Fruit fly (Drosophila melanogaster) whole organism, prepupa: ENCODE data around the gene Dpck.

ENCODE experiments used
- CG10669 ChIP-seq: fragments of 200-800 bp; sonication (Bioruptor generic); optimal IDR thresholded peaks from 3 replicates; lab custom pipeline; 2018; ENCODE audit warnings: missing biosample characterization, mild to moderate bottlenecking, missing genetic modification characterization, moderate library complexity
- CG11762 ChIP-seq: fragments of 200-800 bp; sonication (Bioruptor generic); optimal IDR thresholded peaks from 3 replicates; lab custom pipeline; 2016; ENCODE audit warnings: missing biosample characterization, missing genetic modification characterization; ENCODE audit not compliant: insufficient read depth
- CG1621 ChIP-seq: fragments of 200-800 bp; sonication (Bioruptor generic); optimal IDR thresholded peaks from 3 replicates; lab custom pipeline; 2018; ENCODE audit warnings: missing biosample characterization, mild to moderate bottlenecking, missing genetic modification characterization
- CG16779 ChIP-seq: fragments of 200-800 bp; sonication (Bioruptor generic); optimal IDR thresholded peaks from 3 replicates; lab custom pipeline; 2017; ENCODE audit warnings: missing biosample characterization, mild to moderate bottlenecking, missing genetic modification characterization
- CG31627 ChIP-seq: fragments of 200-800 bp; sonication (Bioruptor generic); optimal IDR thresholded peaks from 3 replicates; lab custom pipeline; 2016; ENCODE audit warnings: missing biosample characterization, missing genetic modification characterization
- CG34406 ChIP-seq: fragments of 200-800 bp; sonication (Bioruptor generic); optimal IDR thresholded peaks from 3 replicates; lab custom pipeline; 2016; ENCODE audit warnings: missing biosample characterization, missing genetic modification characterization
- CG3919 ChIP-seq: fragments of 200-800 bp; sonication (Bioruptor generic); optimal IDR thresholded peaks from 3 replicates; lab custom pipeline; 2016; ENCODE audit warnings: missing biosample characterization, missing genetic modification characterization
- CG4318 ChIP-seq: fragments of 200-800 bp; sonication (Bioruptor generic); optimal IDR thresholded peaks from 3 replicates; lab custom pipeline; 2017; ENCODE audit warnings: missing biosample characterization, mild to moderate bottlenecking, missing genetic modification characterization
- CG6163 ChIP-seq: fragments of 200-800 bp; sonication (Bioruptor generic); IDR thresholded peaks from 3 replicates; pipeline ENCODE4 v1.3.6; 2022; ENCODE audit warnings: missing biosample characterization, missing genetic modification characterization
- CG6792 ChIP-seq: fragments of 200-800 bp; sonication (Bioruptor generic); optimal IDR thresholded peaks from 3 replicates; lab custom pipeline; 2016; ENCODE audit warnings: missing biosample characterization, missing genetic modification characterization
- CG6854 ChIP-seq: fragments of 200-800 bp; sonication (Bioruptor generic); optimal IDR thresholded peaks from 2 replicates; lab custom pipeline; 2017; ENCODE audit warnings: missing biosample characterization, mild to moderate bottlenecking, missing genetic modification characterization
- CG7368 ChIP-seq: fragments of 200-800 bp; sonication (Bioruptor generic); optimal IDR thresholded peaks from 3 replicates; lab custom pipeline; 2016; ENCODE audit warnings: missing biosample characterization, missing genetic modification characterization
- CG8119 ChIP-seq: fragments of 200-800 bp; sonication (Bioruptor generic); IDR thresholded peaks from 3 replicates; pipeline ENCODE4 v1.3.6; 2022; ENCODE audit warnings: missing biosample characterization, missing genetic modification characterization
- CG8632 ChIP-seq: fragments of 200-800 bp; sonication (Bioruptor generic); optimal IDR thresholded peaks from 3 replicates; lab custom pipeline; 2016; ENCODE audit warnings: missing biosample characterization, missing genetic modification characterization
- Ets21C ChIP-seq: fragments of 200-800 bp; sonication (Bioruptor generic); optimal IDR thresholded peaks from 3 replicates; lab custom pipeline; 2016; ENCODE audit warnings: missing biosample characterization, missing genetic modification characterization
- Ets96B ChIP-seq: fragments of 200-800 bp; optimal IDR thresholded peaks from 2 replicates; lab custom pipeline; 2019; ENCODE audit warnings: missing biosample characterization, mild to moderate bottlenecking, missing genetic modification characterization, moderate library complexity
- Gug ChIP-seq: fragments of 200-800 bp; sonication (Bioruptor generic); IDR thresholded peaks from 2 replicates; pipeline ENCODE4 v1.3.6; 2022; ENCODE audit warnings: missing biosample characterization, missing genetic modification characterization
- Hr4 ChIP-seq: fragments of 200-800 bp; sonication (Bioruptor generic); optimal IDR thresholded peaks from 3 replicates; lab custom pipeline; 2016; ENCODE audit warnings: missing biosample characterization, missing genetic modification characterization
- Met ChIP-seq: fragments of 200-800 bp; sonication (Bioruptor generic); optimal IDR thresholded peaks from 3 replicates; lab custom pipeline; 2016; ENCODE audit warnings: missing biosample characterization, missing genetic modification characterization
- Smox ChIP-seq: fragments of 200-800 bp; sonication (Bioruptor generic); optimal IDR thresholded peaks from 3 replicates; lab custom pipeline; 2016; ENCODE audit warnings: missing biosample characterization, missing genetic modification characterization
- Sox102F ChIP-seq: fragments of 200-800 bp; sonication (Bioruptor generic); optimal IDR thresholded peaks from 2 replicates; lab custom pipeline; 2016; ENCODE audit warnings: missing biosample characterization, mild to moderate bottlenecking, missing genetic modification characterization
- Sox15 ChIP-seq: fragments of 200-800 bp; sonication (Bioruptor generic); optimal IDR thresholded peaks from 3 replicates; lab custom pipeline; 2016; ENCODE audit warnings: missing biosample characterization, missing genetic modification characterization
- achi ChIP-seq: fragments of 200-800 bp; sonication (Bioruptor generic); optimal IDR thresholded peaks from 3 replicates; lab custom pipeline; 2016; ENCODE audit warnings: missing biosample characterization, missing genetic modification characterization
- acj6 ChIP-seq: fragments of 200-800 bp; sonication (Bioruptor generic); optimal IDR thresholded peaks from 3 replicates; lab custom pipeline; 2016; ENCODE audit warnings: missing biosample characterization, missing genetic modification characterization
- dsx ChIP-seq: fragments of 200-800 bp; optimal IDR thresholded peaks from 3 replicates; lab custom pipeline; 2019; ENCODE audit warnings: missing biosample characterization, mild to moderate bottlenecking, missing genetic modification characterization, moderate library complexity; ENCODE audit not compliant: poor library complexity, severe bottlenecking
- esn ChIP-seq: fragments of 200-800 bp; sonication (Bioruptor generic); optimal IDR thresholded peaks from 2 replicates; lab custom pipeline; 2016; ENCODE audit warnings: missing biosample characterization, mild to moderate bottlenecking, missing genetic modification characterization, moderate library complexity
- fd59A ChIP-seq: fragments of 200-800 bp; sonication (Bioruptor generic); optimal IDR thresholded peaks from 2 replicates; lab custom pipeline; 2017; ENCODE audit warnings: missing biosample characterization, mild to moderate bottlenecking, missing genetic modification characterization, missing genetic modification reagents
- fd85E ChIP-seq: fragments of 200-800 bp; sonication (Bioruptor generic); optimal IDR thresholded peaks from 3 replicates; lab custom pipeline; 2016; ENCODE audit warnings: missing biosample characterization, missing genetic modification characterization
- fkh ChIP-seq: fragments of 200-800 bp; sonication (Bioruptor generic); optimal IDR thresholded peaks from 3 replicates; lab custom pipeline; 2017; ENCODE audit warnings: missing biosample characterization, mild to moderate bottlenecking, missing genetic modification characterization, moderate library complexity
- lz ChIP-seq: fragments of 200-800 bp; sonication (Bioruptor generic); optimal IDR thresholded peaks from 3 replicates; lab custom pipeline; 2016; ENCODE audit warnings: missing biosample characterization, missing genetic modification characterization
- spab ChIP-seq: fragments of 200-800 bp; sonication (Bioruptor generic); optimal IDR thresholded peaks from 2 replicates; lab custom pipeline; 2017; ENCODE audit warnings: missing biosample characterization, mild to moderate bottlenecking, missing genetic modification characterization, missing genetic modification reagents
- ss ChIP-seq, 2 experiments: fragments of 200-800 bp; sonication (Bioruptor generic); optimal IDR thresholded peaks; 2 replicates in 1 of 2; 3 replicates in 1 of 2; lab custom pipeline; 2017 to 2018; ENCODE audit warnings: mild to moderate bottlenecking in 2 of 2, missing biosample characterization in 2 of 2, missing genetic modification characterization in 2 of 2, moderate library complexity in 1 of 2
- svp ChIP-seq: fragments of 200-800 bp; sonication (Bioruptor generic); peaks from one replicate; lab custom pipeline; 2016; ENCODE audit warnings: missing biosample characterization, missing genetic modification characterization
- vri ChIP-seq: fragments of 200-800 bp; sonication (Bioruptor generic); optimal IDR thresholded peaks from 3 replicates; lab custom pipeline; 2016; ENCODE audit warnings: missing biosample characterization, mild to moderate bottlenecking, missing genetic modification characterization

The Dpck gene

dm6 chr3R:7037250-7037802 lies 44.7 kb upstream of the Dpck start (continued):
- TF ChIP-seq CG4318 (GFP tag; lab: Kevin White, UChicago) (no peak), acj6 (GFP tag; lab: Kevin White, UChicago) (no peak), Met (GFP tag; lab: Kevin White, UChicago) (peak; percentile 53), Hr4 (peak; percentile 14), CG3919 (GFP tag; lab: Kevin White, UChicago) (peak; percentile 57), lz (GFP tag; lab: Kevin White, UChicago) (peak; percentile 16), fd59A (no peak), Sox102F (GFP tag; lab: Kevin White, UChicago) (peak; percentile 57), Smox (GFP tag; lab: Kevin White, UChicago) (peak; percentile 13), CG7368 (GFP tag; lab: Kevin White, UChicago) (peak; percentile 24), Gug (no peak), Ets21C (no peak), svp (peak; percentile 76), CG6854 (no peak), CG31627 (peak; percentile 30), ss (GFP tag; optimal IDR thresholded peaks at IDR 0.05; lab: Kevin White, UChicago) (peak; percentile 7 to 19), esn (GFP tag; lab: Kevin White, UChicago) (peak; percentile 48), CG16779 (tag; lab: Kevin White, UChicago) (no peak), vri (GFP tag; lab: Kevin White, UChicago) (peak; percentile 43)

dm6 chr3R:7040894-7041293 lies 41.1 kb upstream of the Dpck start:
- no peak for TF ChIP-seq CG6163 (GFP tag; lab: Robert Waterston, UW)
- TF ChIP-seq CG8632: no peak
- no peak for TF ChIP-seq CG34406 (GFP tag; lab: Kevin White, UChicago)
- no peak for TF ChIP-seq Met (GFP tag; lab: Kevin White, UChicago)
- no peak for TF ChIP-seq vri (GFP tag; lab: Kevin White, UChicago)

- TF ChIP-seq Met (GFP tag; lab: Kevin White, UChicago) (no peak), CG11762 (GFP tag; lab: Kevin White, UChicago) (no peak), CG10669 (GFP tag; lab: Kevin White, UChicago) (no peak), Smox (GFP tag; lab: Kevin White, UChicago) (no peak), spab (GFP tag; lab: Kevin White, UChicago) (no peak), dsx (GFP tag; lab: Kevin White, UChicago) (no peak), esn (GFP tag; lab: Kevin White, UChicago) (no peak)
Observed at dm6 chr3R:7044016-7044415, 38.0 kb upstream of the Dpck start.

dm6 chr3R:7052242-7052641 lies 29.7 kb upstream of the Dpck start, which contains the start of gene Sodh1:
TSS of gene Sodh1 (plus strand) at chr3R:7052335.
- TF ChIP-seq lz (GFP tag; lab: Kevin White, UChicago): no peak
- TF ChIP-seq fd85E: no peak
- TF ChIP-seq CG6792: no peak

- TF ChIP-seq Hr4 (no peak), Ets96B (tag; lab: Kevin White, UChicago) (no peak), lz (GFP tag; lab: Kevin White, UChicago) (no peak), CG6163 (GFP tag; lab: Robert Waterston, UW) (no peak), fkh (GFP tag; lab: Kevin White, UChicago) (no peak), Ets21C (no peak), Met (GFP tag; lab: Kevin White, UChicago) (no peak), achi (no peak), Sox15 (GFP tag; lab: Kevin White, UChicago) (no peak), CG4318 (GFP tag; lab: Kevin White, UChicago) (no peak), CG1621 (tag; lab: Kevin White, UChicago) (no peak), CG8119 (no peak), CG11762 (GFP tag; lab: Kevin White, UChicago) (no peak)
- TF ChIP-seq, all 60 proteins: peak for 0
Observed at dm6 chr3R:7054286-7054685, 27.7 kb upstream of the Dpck start, which contains the start of gene CG1979. TSS of gene CG1979 (plus strand) at chr3R:7054586.
